Fruit fly (Drosophila melanogaster) whole organism, prepupa: ENCODE measurements around the gene CG3164.

Experiments used
- Blimp-1 ChIP-seq: fragments of 200-800 bp; sonication (Bioruptor generic); optimal IDR thresholded peaks from 3 replicates; lab custom pipeline; 2017; ENCODE audit warnings: missing biosample characterization, missing genetic modification characterization, mild to moderate bottlenecking, moderate library complexity, missing genetic modification reagents
- CG10631 ChIP-seq: fragments of 200-800 bp; sonication (Bioruptor generic); optimal IDR thresholded peaks from 2 replicates; lab custom pipeline; 2016; ENCODE audit warnings: missing biosample characterization, missing genetic modification characterization
- CG10669 ChIP-seq: fragments of 200-800 bp; sonication (Bioruptor generic); optimal IDR thresholded peaks from 3 replicates; lab custom pipeline; 2018; ENCODE audit warnings: missing biosample characterization, mild to moderate bottlenecking, missing genetic modification characterization, moderate library complexity
- CG11762 ChIP-seq: fragments of 200-800 bp; sonication (Bioruptor generic); optimal IDR thresholded peaks from 3 replicates; lab custom pipeline; 2016; ENCODE audit warnings: missing biosample characterization, missing genetic modification characterization; ENCODE audit not compliant: insufficient read depth
- CG11902 ChIP-seq: fragments of 200-800 bp; sonication (Bioruptor generic); optimal IDR thresholded peaks from 3 replicates; lab custom pipeline; 2016; ENCODE audit warnings: missing biosample characterization, missing genetic modification characterization
- CG1621 ChIP-seq: fragments of 200-800 bp; sonication (Bioruptor generic); optimal IDR thresholded peaks from 3 replicates; lab custom pipeline; 2018; ENCODE audit warnings: missing biosample characterization, mild to moderate bottlenecking, missing genetic modification characterization
- CG16779 ChIP-seq: fragments of 200-800 bp; sonication (Bioruptor generic); optimal IDR thresholded peaks from 3 replicates; lab custom pipeline; 2017; ENCODE audit warnings: missing biosample characterization, mild to moderate bottlenecking, missing genetic modification characterization
- CG3032 ChIP-seq: fragments of 200-800 bp; optimal IDR thresholded peaks from 2 replicates; lab custom pipeline; 2019; ENCODE audit warnings: missing biosample characterization, mild to moderate bottlenecking, missing genetic modification characterization, moderate library complexity
- CG31627 ChIP-seq: fragments of 200-800 bp; sonication (Bioruptor generic); optimal IDR thresholded peaks from 3 replicates; lab custom pipeline; 2016; ENCODE audit warnings: missing biosample characterization, missing genetic modification characterization
- CG32006 ChIP-seq: fragments of 200-800 bp; sonication (Bioruptor generic); optimal IDR thresholded peaks from 3 replicates; lab custom pipeline; 2017; ENCODE audit warnings: missing biosample characterization, mild to moderate bottlenecking, missing genetic modification characterization
- CG34406 ChIP-seq: fragments of 200-800 bp; sonication (Bioruptor generic); optimal IDR thresholded peaks from 3 replicates; lab custom pipeline; 2016; ENCODE audit warnings: missing biosample characterization, missing genetic modification characterization
- CG4318 ChIP-seq: fragments of 200-800 bp; sonication (Bioruptor generic); optimal IDR thresholded peaks from 3 replicates; lab custom pipeline; 2017; ENCODE audit warnings: missing biosample characterization, mild to moderate bottlenecking, missing genetic modification characterization
- CG6163 ChIP-seq: fragments of 200-800 bp; sonication (Bioruptor generic); IDR thresholded peaks from 3 replicates; pipeline ENCODE4 v1.3.6; 2022; ENCODE audit warnings: missing biosample characterization, missing genetic modification characterization
- CG6808 ChIP-seq: fragments of 200-800 bp; sonication (Bioruptor generic); optimal IDR thresholded peaks from 3 replicates; lab custom pipeline; 2017; ENCODE audit warnings: missing biosample characterization, missing genetic modification characterization, mild to moderate bottlenecking, moderate library complexity, missing genetic modification reagents
- CG6854 ChIP-seq: fragments of 200-800 bp; sonication (Bioruptor generic); optimal IDR thresholded peaks from 2 replicates; lab custom pipeline; 2017; ENCODE audit warnings: missing biosample characterization, mild to moderate bottlenecking, missing genetic modification characterization
- CG8119 ChIP-seq: fragments of 200-800 bp; sonication (Bioruptor generic); IDR thresholded peaks from 3 replicates; pipeline ENCODE4 v1.3.6; 2022; ENCODE audit warnings: missing biosample characterization, missing genetic modification characterization
- CG8632 ChIP-seq: fragments of 200-800 bp; sonication (Bioruptor generic); optimal IDR thresholded peaks from 3 replicates; lab custom pipeline; 2016; ENCODE audit warnings: missing biosample characterization, missing genetic modification characterization
- CG9139 ChIP-seq: fragments of 200-800 bp; sonication (Bioruptor generic); optimal IDR thresholded peaks from 3 replicates; lab custom pipeline; 2017; ENCODE audit warnings: missing biosample characterization, mild to moderate bottlenecking, missing genetic modification characterization
- Eip78C ChIP-seq: fragments of 200-800 bp; sonication (Bioruptor generic); peaks from one replicate; lab custom pipeline; 2016; ENCODE audit warnings: missing biosample characterization, missing genetic modification characterization
- Eip93F ChIP-seq: fragments of 200-800 bp; sonication (Bioruptor generic); optimal IDR thresholded peaks from 2 replicates; lab custom pipeline; 2016; ENCODE audit warnings: missing biosample characterization, mild to moderate bottlenecking, missing genetic modification characterization
- Ets21C ChIP-seq: fragments of 200-800 bp; sonication (Bioruptor generic); optimal IDR thresholded peaks from 3 replicates; lab custom pipeline; 2016; ENCODE audit warnings: missing biosample characterization, missing genetic modification characterization
- Ets96B ChIP-seq: fragments of 200-800 bp; optimal IDR thresholded peaks from 2 replicates; lab custom pipeline; 2019; ENCODE audit warnings: missing biosample characterization, mild to moderate bottlenecking, missing genetic modification characterization, moderate library complexity
- Hr39 ChIP-seq: fragments of 200-800 bp; sonication (Bioruptor generic); optimal IDR thresholded peaks from 2 replicates; lab custom pipeline; 2016; ENCODE audit warnings: missing biosample characterization, missing genetic modification characterization
- Hr4 ChIP-seq: fragments of 200-800 bp; sonication (Bioruptor generic); optimal IDR thresholded peaks from 3 replicates; lab custom pipeline; 2016; ENCODE audit warnings: missing biosample characterization, missing genetic modification characterization
- Lpt ChIP-seq: fragments of 200-800 bp; sonication (Bioruptor generic); optimal IDR thresholded peaks from 3 replicates; lab custom pipeline; 2016; ENCODE audit warnings: missing biosample characterization, missing genetic modification characterization
- Met ChIP-seq: fragments of 200-800 bp; sonication (Bioruptor generic); optimal IDR thresholded peaks from 3 replicates; lab custom pipeline; 2016; ENCODE audit warnings: missing biosample characterization, missing genetic modification characterization
- OdsH ChIP-seq: fragments of 200-800 bp; sonication (Bioruptor generic); optimal IDR thresholded peaks from 3 replicates; lab custom pipeline; 2016; ENCODE audit warnings: missing biosample characterization, missing genetic modification characterization
- Smox ChIP-seq: fragments of 200-800 bp; sonication (Bioruptor generic); optimal IDR thresholded peaks from 3 replicates; lab custom pipeline; 2016; ENCODE audit warnings: missing biosample characterization, missing genetic modification characterization
- Sox102F ChIP-seq: fragments of 200-800 bp; sonication (Bioruptor generic); optimal IDR thresholded peaks from 2 replicates; lab custom pipeline; 2016; ENCODE audit warnings: missing biosample characterization, mild to moderate bottlenecking, missing genetic modification characterization
- Sox14 ChIP-seq: fragments of 200-800 bp; sonication (Bioruptor generic); optimal IDR thresholded peaks from 3 replicates; lab custom pipeline; 2016; ENCODE audit warnings: missing biosample characterization, missing genetic modification characterization
- achi ChIP-seq: fragments of 200-800 bp; sonication (Bioruptor generic); optimal IDR thresholded peaks from 3 replicates; lab custom pipeline; 2016; ENCODE audit warnings: missing biosample characterization, missing genetic modification characterization
- acj6 ChIP-seq: fragments of 200-800 bp; sonication (Bioruptor generic); optimal IDR thresholded peaks from 3 replicates; lab custom pipeline; 2016; ENCODE audit warnings: missing biosample characterization, missing genetic modification characterization
- cyc ChIP-seq: fragments of 200-800 bp; sonication (Bioruptor generic); optimal IDR thresholded peaks from 3 replicates; lab custom pipeline; 2016; ENCODE audit warnings: missing biosample characterization, missing genetic modification characterization
- dac ChIP-seq: fragments of 200-800 bp; sonication (Bioruptor generic); optimal IDR thresholded peaks from 2 replicates; lab custom pipeline; 2017; ENCODE audit warnings: missing biosample characterization, mild to moderate bottlenecking, missing genetic modification characterization
- dsx ChIP-seq: fragments of 200-800 bp; optimal IDR thresholded peaks from 3 replicates; lab custom pipeline; 2019; ENCODE audit warnings: missing biosample characterization, mild to moderate bottlenecking, missing genetic modification characterization, moderate library complexity; ENCODE audit not compliant: poor library complexity, severe bottlenecking
- eg ChIP-seq: fragments of 200-800 bp; sonication (Bioruptor generic); IDR thresholded peaks from 3 replicates; pipeline ENCODE4 v1.3.6; 2022; ENCODE audit warnings: missing biosample characterization, missing genetic modification characterization
- fd85E ChIP-seq: fragments of 200-800 bp; sonication (Bioruptor generic); optimal IDR thresholded peaks from 3 replicates; lab custom pipeline; 2016; ENCODE audit warnings: missing biosample characterization, missing genetic modification characterization
- lz ChIP-seq: fragments of 200-800 bp; sonication (Bioruptor generic); optimal IDR thresholded peaks from 3 replicates; lab custom pipeline; 2016; ENCODE audit warnings: missing biosample characterization, missing genetic modification characterization
- net ChIP-seq: fragments of 200-800 bp; sonication (Bioruptor generic); optimal IDR thresholded peaks from 3 replicates; lab custom pipeline; 2016; ENCODE audit warnings: missing biosample characterization, missing genetic modification characterization
- salr ChIP-seq, 2 experiments: fragments of 200-800 bp; sonication (Bioruptor generic); optimal IDR thresholded peaks; 3 replicates each; lab custom pipeline; 2016 to 2018; ENCODE audit warnings: missing biosample characterization in 2 of 2, missing genetic modification characterization in 2 of 2, mild to moderate bottlenecking in 1 of 2
- spab ChIP-seq: fragments of 200-800 bp; sonication (Bioruptor generic); optimal IDR thresholded peaks from 2 replicates; lab custom pipeline; 2017; ENCODE audit warnings: missing biosample characterization, mild to moderate bottlenecking, missing genetic modification characterization, missing genetic modification reagents
- ss ChIP-seq, 2 experiments: fragments of 200-800 bp; sonication (Bioruptor generic); optimal IDR thresholded peaks; 2 replicates in 1 of 2; 3 replicates in 1 of 2; lab custom pipeline; 2017 to 2018; ENCODE audit warnings: mild to moderate bottlenecking in 2 of 2, missing biosample characterization in 2 of 2, missing genetic modification characterization in 2 of 2, moderate library complexity in 1 of 2
- svp ChIP-seq: fragments of 200-800 bp; sonication (Bioruptor generic); peaks from one replicate; lab custom pipeline; 2016; ENCODE audit warnings: missing biosample characterization, missing genetic modification characterization

CG3164 gene

DNA sequence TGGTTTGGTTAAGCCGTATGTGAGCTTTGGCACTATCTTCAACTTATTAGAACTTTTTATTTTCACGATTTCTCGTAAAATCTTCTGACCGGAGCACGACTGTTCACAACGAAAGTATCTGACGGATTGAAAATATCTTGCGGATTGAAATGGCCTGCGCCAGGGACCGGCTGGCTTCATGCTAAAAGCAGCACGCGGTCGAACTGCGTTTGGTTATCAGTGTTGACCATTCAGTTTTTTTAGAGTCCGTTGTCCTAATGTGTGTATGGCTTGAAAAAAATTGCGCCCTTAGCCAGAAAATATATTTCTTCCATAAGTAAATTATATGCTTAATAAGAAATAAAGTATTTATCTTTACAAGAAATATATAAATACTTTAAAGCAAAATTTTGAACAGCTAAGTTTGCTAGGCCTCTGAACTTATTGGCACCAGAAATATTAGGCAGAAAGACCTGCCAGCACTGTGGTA is 43.3 kb downstream of the CG3164 start, which contains the start of gene net (continued):
- TF ChIP-seq Hr4 (GFP tag; lab: Kevin White, UChicago) (peak; percentile 52), CG11762 (peak; percentile 11), Eip93F (peak; percentile 53), salr (GFP tag; optimal IDR thresholded peaks at IDR 0.05; lab: Kevin White, UChicago) (peak in 1 of 2 experiments; percentile 15), CG6854 (GFP tag; lab: Kevin White, UChicago) (peak; percentile 59), dac (peak; percentile 12), CG8119 (peak; percentile 60; the same call in 2 of the 3 replicates), CG11902 (no peak), Smox (GFP tag; lab: Kevin White, UChicago) (peak; percentile 32), CG10669 (GFP tag; lab: Kevin White, UChicago) (peak; percentile 63), ss (GFP tag; optimal IDR thresholded peaks at IDR 0.05; lab: Kevin White, UChicago) (peak; percentile 52 to 75), CG6163 (no peak), spab (GFP tag; lab: Kevin White, UChicago) (peak; percentile 51), achi (GFP tag; lab: Kevin White, UChicago) (peak; percentile 66), Hr39 (GFP tag; lab: Kevin White, UChicago) (no peak), Blimp-1 (peak; percentile 62), CG16779 (peak; percentile 64), lz (GFP tag; lab: Kevin White, UChicago) (peak; percentile 10), Ets21C (no peak), CG6808 (GFP tag; lab: Kevin White, UChicago) (peak; percentile 71), Met (GFP tag; lab: Kevin White, UChicago) (peak; percentile 56), Ets96B (tag; lab: Kevin White, UChicago) (peak; percentile 74), svp (GFP tag; lab: Kevin White, UChicago) (peak; percentile 76), CG8632 (GFP tag; lab: Kevin White, UChicago) (peak; percentile 47), Sox102F (GFP tag; lab: Kevin White, UChicago) (peak; percentile 59), dsx (GFP tag; lab: Kevin White, UChicago) (peak; percentile 65), CG9139 (GFP tag; lab: Kevin White, UChicago) (peak; percentile 57), CG32006 (GFP tag; lab: Kevin White, UChicago) (no peak), CG4318 (GFP tag; lab: Kevin White, UChicago) (peak; percentile 34), CG10631 (GFP tag; lab: Kevin White, UChicago) (peak; percentile 46), CG3032 (tag; lab: Kevin White, UChicago) (peak; percentile 72), acj6 (peak; percentile 44), Lpt (peak; percentile 22), CG34406 (GFP tag; lab: Kevin White, UChicago) (peak; percentile 48), cyc (peak; percentile 19), CG31627 (GFP tag; lab: Kevin White, UChicago) (no peak), net (peak; percentile 86), Sox14 (GFP tag; lab: Kevin White, UChicago) (peak; percentile 33), OdsH (GFP tag; lab: Kevin White, UChicago) (peak; percentile 59), fd85E (GFP tag; lab: Kevin White, UChicago) (no peak), CG1621 (tag; lab: Kevin White, UChicago) (peak; percentile 31), eg (GFP tag; lab: Robert Waterston, UW) (no peak)

DNA sequence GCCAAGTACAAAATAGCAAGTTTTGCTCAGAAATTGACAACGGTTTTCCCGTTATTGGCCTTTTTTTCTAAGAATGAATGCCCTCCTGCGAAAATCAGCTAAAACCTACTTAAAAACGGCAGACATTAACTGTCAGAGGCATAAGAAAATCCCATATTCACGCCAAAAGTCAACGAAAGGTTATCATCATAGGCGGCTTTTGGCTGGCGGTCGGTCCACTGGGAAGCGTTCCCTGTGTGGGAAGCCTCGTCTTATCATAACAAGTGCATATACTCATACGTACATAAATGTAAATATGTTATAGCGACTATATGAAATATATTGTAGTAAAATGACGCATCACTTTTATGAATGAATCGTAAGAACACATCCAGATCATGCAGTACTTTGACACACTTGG is 44.9 kb downstream of the CG3164 start:
- TF ChIP-seq Ets96B (tag; lab: Kevin White, UChicago) (no peak), svp (GFP tag; lab: Kevin White, UChicago) (peak; percentile 98), CG32006 (GFP tag; lab: Kevin White, UChicago) (no peak), dac (no peak), Eip78C (GFP tag; lab: Kevin White, UChicago) (peak; percentile 20), Hr39 (GFP tag; lab: Kevin White, UChicago) (no peak), Ets21C (no peak)
